Worm (Caenorhabditis elegans) whole organism, L4/young adult: ENCODE results near the gene oig-2.

Experiments
- W03F9.2 ChIP-seq: fragments of 150-350 bp; optimal IDR thresholded peaks from 2 replicates; lab custom pipeline; 2014; ENCODE audit warnings: missing biosample characterization, missing genetic modification characterization
- dao-5 ChIP-seq: sonication (generic microtip); optimal IDR thresholded peaks from 2 replicates; lab custom pipeline; 2016; ENCODE audit warnings: missing genotype, missing genetic modification characterization, moderate library complexity, missing compliant biosample characterization
- him-1 ChIP-seq: sonication (generic microtip); optimal IDR thresholded peaks from 2 replicates; lab custom pipeline; 2016; ENCODE audit warnings: missing genotype, missing genetic modification reagents, missing genetic modification characterization, missing compliant biosample characterization

DNA sequence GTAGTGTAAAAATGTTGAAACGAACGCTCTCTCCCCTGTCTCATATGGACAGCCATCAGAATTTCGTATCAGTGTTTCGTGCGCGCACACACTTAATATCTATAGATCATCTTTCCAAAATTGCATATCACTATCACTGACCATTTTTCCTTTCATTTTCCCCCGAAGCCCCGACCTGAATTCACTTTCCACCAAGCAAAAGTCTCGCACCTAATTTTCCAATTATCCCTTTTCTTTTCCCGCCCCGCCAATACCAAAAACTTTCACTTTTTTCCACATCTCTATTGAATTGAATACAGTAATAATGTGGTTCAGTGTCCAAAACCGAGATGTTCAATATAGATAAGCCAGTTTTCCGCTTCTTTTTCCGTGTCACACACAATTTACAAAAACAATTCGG lies 45.5 kb upstream of the oig-2 start:
- TF ChIP-seq dao-5 (no peak), him-1 (tag; lab: Kevin White, UChicago) (no peak), W03F9.2 (tag; lab: Kevin White, UChicago) (no peak)
